In genomic region chrX:20519049-20519448, dm6 we compare ENCODE assay signal across 2 fruit fly cellular contexts.
TF ChIP-seq lines count a peak whose summit lies in the region.

No protein-coding gene starts in this region.

TF ChIP-seq in whole organism, embryonic, 481 proteins besides CTCF, POLR2A, EP300 and RAD21 (continued from another document and continues in another):
- TF ChIP-seq so (GFP tag; IDR thresholded peaks at IDR 0.05; lab: Robert Waterston, UW) (no peak), CG5245 (GFP tag; optimal IDR thresholded peaks at IDR 0.05; lab: Kevin White, UChicago) (peak; percentile 27), lmd (GFP tag; IDR thresholded peaks at IDR 0.05; lab: Robert Waterston, UW) (peak; percentile 59), CG6654 (GFP tag; optimal IDR thresholded peaks at IDR 0.05; lab: Kevin White, UChicago) (no peak), CG17359 (tag; optimal IDR thresholded peaks at IDR 0.05; lab: Kevin White, UChicago) (peak; percentile 53), prd (optimal IDR thresholded peaks at IDR 0.05; lab: Kevin White, UChicago) (no peak), prd (GFP tag; IDR thresholded peaks at IDR 0.05; lab: Robert Waterston, UW) (peak; percentile 66), Drgx (GFP tag; IDR thresholded peaks at IDR 0.05; lab: Robert Waterston, UW) (peak; percentile 74), cg (GFP tag; optimal IDR thresholded peaks at IDR 0.05; lab: Kevin White, UChicago) (no peak), CG15696 (tag; optimal IDR thresholded peaks at IDR 0.05; lab: Kevin White, UChicago) (no peak), jumu (GFP tag; optimal IDR thresholded peaks at IDR 0.05; lab: Kevin White, UChicago) (no peak), Nf-YA (GFP tag; IDR thresholded peaks at IDR 0.05; lab: Robert Waterston, UW) (peak; percentile 40; the same call in 1 of the 2 replicates), Myb (GFP tag; optimal IDR thresholded peaks at IDR 0.05; lab: Kevin White, UChicago) (peak; percentile 17), NfI (GFP tag; optimal IDR thresholded peaks at IDR 0.05; lab: Kevin White, UChicago) (peak; percentile 43), CG2875 (GFP tag; optimal IDR thresholded peaks at IDR 0.05; lab: Kevin White, UChicago) (peak; percentile 21), D (optimal IDR thresholded peaks at IDR 0.05; lab: Kevin White, UChicago) (no peak), D (GFP tag; optimal IDR thresholded peaks at IDR 0.05; lab: Kevin White, UChicago) (no peak), grn (GFP tag; optimal IDR thresholded peaks at IDR 0.05; lab: Kevin White, UChicago) (no peak), CG12942 (GFP tag; optimal IDR thresholded peaks at IDR 0.05; lab: Kevin White, UChicago) (peak; percentile 15), jigr1 (GFP tag; IDR thresholded peaks at IDR 0.05; lab: Robert Waterston, UW) (0 out of 3 replicates have a peak, but pooled peaks have one; percentile 30), CG7556 (GFP tag; optimal IDR thresholded peaks at IDR 0.05; lab: Kevin White, UChicago) (peak; percentile 17), Xrp1 (GFP tag; IDR thresholded peaks at IDR 0.05; lab: Robert Waterston, UW) (peak; percentile 51; the same call in 1 of the 2 replicates), CG6813 (GFP tag; optimal IDR thresholded peaks at IDR 0.05; lab: Kevin White, UChicago) (no peak), HHEX (GFP tag; optimal IDR thresholded peaks at IDR 0.05; lab: Kevin White, UChicago) (peak; percentile 22), Camta (GFP tag; optimal IDR thresholded peaks at IDR 0.05; lab: Kevin White, UChicago) (peak; percentile 22), ranshi (GFP tag; IDR thresholded peaks at IDR 0.05; lab: Robert Waterston, UW) (peak; percentile 52; the same call in 1 of the 2 replicates), zfh1 (GFP tag; IDR thresholded peaks at IDR 0.05; lab: Robert Waterston, UW) (peak; percentile 52; the same call in 1 of the 3 replicates), sens (GFP tag; lab: Kevin White, UChicago) (peak; percentile 92), dmrt11E (tag; optimal IDR thresholded peaks at IDR 0.05; lab: Kevin White, UChicago) (peak; percentile 37), CG31441 (GFP tag; IDR thresholded peaks at IDR 0.05; lab: Robert Waterston, UW) (no peak), Med (GFP tag; lab: Kevin White, UChicago) (peak; percentile 52), CG8290 (GFP tag; optimal IDR thresholded peaks at IDR 0.05; lab: Kevin White, UChicago) (no peak), CG8290 (tag; optimal IDR thresholded peaks at IDR 0.05; lab: Kevin White, UChicago) (no peak), CG3726 (GFP tag; IDR thresholded peaks at IDR 0.05; lab: Robert Waterston, UW) (no peak), pzg (GFP tag; optimal IDR thresholded peaks at IDR 0.05; lab: Kevin White, UChicago) (no peak), HmgD (GFP tag; optimal IDR thresholded peaks at IDR 0.05; lab: Kevin White, UChicago) (no peak), dmrt99B (tag; optimal IDR thresholded peaks at IDR 0.05; lab: Kevin White, UChicago) (peak; percentile 66), lov (optimal IDR thresholded peaks at IDR 0.05; lab: Kevin White, UChicago) (no peak), lov (GFP tag; IDR thresholded peaks at IDR 0.05; lab: Robert Waterston, UW) (peak; percentile 47; the same call in 1 of the 3 replicates), CG18262 (tag; optimal IDR thresholded peaks at IDR 0.05; lab: Kevin White, UChicago) (no peak), psq (GFP tag; optimal IDR thresholded peaks at IDR 0.05; lab: Kevin White, UChicago) (no peak), CG17802 (tag; optimal IDR thresholded peaks at IDR 0.05; lab: Kevin White, UChicago) (no peak), CHES-1-like (GFP tag; optimal IDR thresholded peaks at IDR 0.05; lab: Kevin White, UChicago) (no peak), bab2 (GFP tag; optimal IDR thresholded peaks at IDR 0.05; lab: Kevin White, UChicago) (peak; percentile 8), Scr (GFP tag; IDR thresholded peaks at IDR 0.05; lab: Robert Waterston, UW; ENCODE audit: partially characterized antibody) (no peak), Hey (tag; optimal IDR thresholded peaks at IDR 0.05; lab: Kevin White, UChicago) (no peak), CG17385 (GFP tag; optimal IDR thresholded peaks at IDR 0.05; lab: Kevin White, UChicago) (peak; percentile 44), oc (tag; optimal IDR thresholded peaks at IDR 0.05; lab: Kevin White, UChicago) (no peak), CG15269 (tag; optimal IDR thresholded peaks at IDR 0.05; lab: Kevin White, UChicago) (peak; percentile 55), CG14441 (GFP tag; IDR thresholded peaks at IDR 0.05; lab: Robert Waterston, UW) (peak; percentile 60), CG7786 (GFP tag; optimal IDR thresholded peaks at IDR 0.05; lab: Kevin White, UChicago) (peak; percentile 46), CG11696 (GFP tag; IDR thresholded peaks at IDR 0.05; lab: Robert Waterston, UW) (0 out of 2 replicates have a peak, but pooled peaks have one; percentile 38), mld (GFP tag; IDR thresholded peaks at IDR 0.05; lab: Robert Waterston, UW; ENCODE audit: partially characterized antibody) (no peak), onecut (GFP tag; IDR thresholded peaks at IDR 0.05; lab: Robert Waterston, UW) (peak; percentile 44; the same call in 1 of the 2 replicates), Hand (GFP tag; optimal IDR thresholded peaks at IDR 0.05; lab: Kevin White, UChicago) (no peak), croc (GFP tag; conservative IDR thresholded peaks at IDR 0.05; lab: Robert Waterston, UW) (peak; percentile 26; the same call in 1 of the 3 replicates), Hsf (GFP tag; optimal IDR thresholded peaks at IDR 0.05; lab: Kevin White, UChicago) (peak; percentile 39), wor (GFP tag; IDR thresholded peaks at IDR 0.05; lab: Robert Waterston, UW) (peak; percentile 40; the same call in 1 of the 2 replicates), CG12219 (GFP tag; optimal IDR thresholded peaks at IDR 0.05; lab: Kevin White, UChicago) (no peak), CG1602 (GFP tag; optimal IDR thresholded peaks at IDR 0.05; lab: Kevin White, UChicago) (peak; percentile 19), sim (GFP tag; IDR thresholded peaks at IDR 0.05; lab: Robert Waterston, UW) (0 out of 2 replicates have a peak, but pooled peaks have one; percentile 5), Atf-2 (GFP tag; optimal IDR thresholded peaks at IDR 0.05; lab: Kevin White, UChicago) (peak; percentile 22), CG4730 (GFP tag; IDR thresholded peaks at IDR 0.05; lab: Robert Waterston, UW) (0 out of 2 replicates have a peak, but pooled peaks have one; percentile 23), ase (GFP tag; IDR thresholded peaks at IDR 0.05; lab: Robert Waterston, UW) (no peak), CG10431 (GFP tag; optimal IDR thresholded peaks at IDR 0.05; lab: Kevin White, UChicago) (no peak), gem (tag; optimal IDR thresholded peaks at IDR 0.05; lab: Kevin White, UChicago) (peak; percentile 68)

TF ChIP-seq in whole organism, prepupa, 60 proteins besides CTCF, POLR2A, EP300 and RAD21 (continued from another document):
- no peak for TF ChIP-seq CG16779 (tag; optimal IDR thresholded peaks at IDR 0.05; lab: Kevin White, UChicago)
- peak; percentile 70 for TF ChIP-seq pdm3 (GFP tag; optimal IDR thresholded peaks at IDR 0.05; lab: Kevin White, UChicago)
- TF ChIP-seq CG6276 (GFP tag; optimal IDR thresholded peaks at IDR 0.05; lab: Kevin White, UChicago) = peak; percentile 45
- peak; percentile 67 for TF ChIP-seq acj6 (GFP tag; optimal IDR thresholded peaks at IDR 0.05; lab: Kevin White, UChicago)
- TF ChIP-seq Lpt (GFP tag; optimal IDR thresholded peaks at IDR 0.05; lab: Kevin White, UChicago) = peak; percentile 57
- peak; percentile 46 for TF ChIP-seq Ets96B (tag; optimal IDR thresholded peaks at IDR 0.05; lab: Kevin White, UChicago)
- peak; percentile 29 for TF ChIP-seq spab (GFP tag; optimal IDR thresholded peaks at IDR 0.05; lab: Kevin White, UChicago)
- peak; percentile 25 for TF ChIP-seq CG3032 (tag; optimal IDR thresholded peaks at IDR 0.05; lab: Kevin White, UChicago)
- peak; percentile 65 for TF ChIP-seq Gug (GFP tag; IDR thresholded peaks at IDR 0.05; lab: Robert Waterston, UW)
- TF ChIP-seq Sox102F (GFP tag; optimal IDR thresholded peaks at IDR 0.05; lab: Kevin White, UChicago) = peak; percentile 64
- TF ChIP-seq fd59A (GFP tag; optimal IDR thresholded peaks at IDR 0.05; lab: Kevin White, UChicago) = peak; percentile 53
- no peak for TF ChIP-seq dsx (GFP tag; optimal IDR thresholded peaks at IDR 0.05; lab: Kevin White, UChicago; ENCODE audit: poor library complexity, severe bottlenecking)
- peak; percentile 26 for TF ChIP-seq Eip78C (GFP tag; lab: Kevin White, UChicago)
- peak; percentile 63 for TF ChIP-seq CG6808 (GFP tag; optimal IDR thresholded peaks at IDR 0.05; lab: Kevin White, UChicago)
- peak; percentile 71 for TF ChIP-seq CG15336 (GFP tag; IDR thresholded peaks at IDR 0.05; lab: Robert Waterston, UW)
- TF ChIP-seq CG6792 (GFP tag; optimal IDR thresholded peaks at IDR 0.05; lab: Kevin White, UChicago) = peak; percentile 74
- peak; percentile 78 for TF ChIP-seq lz (GFP tag; optimal IDR thresholded peaks at IDR 0.05; lab: Kevin White, UChicago)
- TF ChIP-seq achi (GFP tag; optimal IDR thresholded peaks at IDR 0.05; lab: Kevin White, UChicago) = peak; percentile 65
- TF ChIP-seq topi (GFP tag; optimal IDR thresholded peaks at IDR 0.05; lab: Kevin White, UChicago) = peak; percentile 80
- TF ChIP-seq CG10669 (GFP tag; optimal IDR thresholded peaks at IDR 0.05; lab: Kevin White, UChicago) = peak; percentile 63
- TF ChIP-seq CG31627 (GFP tag; optimal IDR thresholded peaks at IDR 0.05; lab: Kevin White, UChicago) = peak; percentile 83
- peak; percentile 78 for TF ChIP-seq CG6163 (GFP tag; IDR thresholded peaks at IDR 0.05; lab: Robert Waterston, UW)
- TF ChIP-seq CG11762 (GFP tag; optimal IDR thresholded peaks at IDR 0.05; lab: Kevin White, UChicago; ENCODE audit: insufficient read depth) = peak; percentile 45
- peak; percentile 72 for TF ChIP-seq Met (GFP tag; optimal IDR thresholded peaks at IDR 0.05; lab: Kevin White, UChicago)
- TF ChIP-seq Eip93F (GFP tag; optimal IDR thresholded peaks at IDR 0.05; lab: Kevin White, UChicago) = no peak
- TF ChIP-seq Ets21C (GFP tag; optimal IDR thresholded peaks at IDR 0.05; lab: Kevin White, UChicago) = peak; percentile 62
- peak; percentile 68 for TF ChIP-seq CG10631 (GFP tag; optimal IDR thresholded peaks at IDR 0.05; lab: Kevin White, UChicago)
- TF ChIP-seq CG8632 (GFP tag; optimal IDR thresholded peaks at IDR 0.05; lab: Kevin White, UChicago) = peak; percentile 58
- TF ChIP-seq eg (GFP tag; IDR thresholded peaks at IDR 0.05; lab: Robert Waterston, UW) = peak; percentile 79
- TF ChIP-seq salr (GFP tag; optimal IDR thresholded peaks at IDR 0.05; lab: Kevin White, UChicago) = peak; percentile 9 to 41
- peak; percentile 59 for TF ChIP-seq CG32006 (GFP tag; optimal IDR thresholded peaks at IDR 0.05; lab: Kevin White, UChicago)
- peak; percentile 54 for TF ChIP-seq CG11294 (GFP tag; IDR thresholded peaks at IDR 0.05; lab: Robert Waterston, UW)
- TF ChIP-seq CG11902 (GFP tag; optimal IDR thresholded peaks at IDR 0.05; lab: Kevin White, UChicago) = peak; percentile 52
- TF ChIP-seq CG1621 (tag; optimal IDR thresholded peaks at IDR 0.05; lab: Kevin White, UChicago) = peak; percentile 57
- peak; percentile 46 for TF ChIP-seq CG8319 (GFP tag; optimal IDR thresholded peaks at IDR 0.05; lab: Kevin White, UChicago)
- TF ChIP-seq CG4318 (GFP tag; optimal IDR thresholded peaks at IDR 0.05; lab: Kevin White, UChicago) = peak; percentile 16
- TF ChIP-seq CG7368 (GFP tag; optimal IDR thresholded peaks at IDR 0.05; lab: Kevin White, UChicago) = peak; percentile 50
- peak; percentile 65 for TF ChIP-seq Sox15 (GFP tag; optimal IDR thresholded peaks at IDR 0.05; lab: Kevin White, UChicago)
